Worm (Caenorhabditis elegans): ENCODE measurements around the gene C06H5.14.
"Not testable (repeated sequence)": the region's sequence is repeated elsewhere in the genome, so short reads cannot be mapped to it uniquely, and the experiment has no call there.

ce11 chrV:17894485-17894884 lies 9.4 kb upstream of the C06H5.14 start, which contains the start of gene C06H5.12:
- TF ChIP-seq tbx-37 (GFP tag; conservative IDR thresholded peaks at IDR 0.05); tra-4 (tag; optimal IDR thresholded peaks at IDR 0.05); sea-1 (GFP tag; conservative IDR thresholded peaks at IDR 0.05); ama-1 (optimal IDR thresholded peaks at IDR 0.05); ceh-36 (tag; optimal IDR thresholded peaks at IDR 0.05); ceh-13 (GFP tag; optimal IDR thresholded peaks at IDR 0.05); flt-1 (GFP tag; IDR thresholded peaks at IDR 0.05); aly-1 (tag; optimal IDR thresholded peaks at IDR 0.05); hnd-1 (tag; optimal IDR thresholded peaks at IDR 0.05): not testable (repeated sequence)
